Worm (Caenorhabditis elegans) whole organism, L2 larva: Measurements from ENCODE around the gene D1086.12.

Experiments
- C34F6.9 ChIP-seq: fragments of 150-350 bp; optimal IDR thresholded peaks from 2 replicates; lab custom pipeline; 2014; ENCODE audit warnings: missing biosample characterization, missing genetic modification characterization
- F13H6.1 ChIP-seq: sonication (generic microtip); optimal IDR thresholded peaks from 2 replicates; lab custom pipeline; 2016; ENCODE audit warnings: missing genetic modification characterization, missing compliant biosample characterization
- R02D3.7 ChIP-seq: fragments of 150-350 bp; optimal IDR thresholded peaks from 2 replicates; lab custom pipeline; 2014; ENCODE audit warnings: missing biosample characterization, missing genetic modification characterization
- Y55F3AM.14 ChIP-seq: fragments of 200-800 bp; sonication (Bioruptor generic); optimal IDR thresholded peaks from 2 replicates; lab custom pipeline; 2018; ENCODE audit warnings: mild to moderate bottlenecking, missing genetic modification characterization, missing compliant biosample characterization
- ZK546.5 ChIP-seq: sonication (generic microtip); optimal IDR thresholded peaks from 2 replicates; lab custom pipeline; 2017; ENCODE audit warnings: missing biosample characterization, missing genetic modification characterization
- alr-1 ChIP-seq: fragments of 150-350 bp; optimal IDR thresholded peaks from 2 replicates; lab custom pipeline; 2014; ENCODE audit warnings: missing biosample characterization, missing genetic modification characterization
- aly-2 ChIP-seq: fragments of 150-350 bp; optimal IDR thresholded peaks from 2 replicates; lab custom pipeline; 2014; ENCODE audit warnings: missing biosample characterization, missing genetic modification characterization
- ama-1 ChIP-seq: fragments of 150-350 bp; optimal IDR thresholded peaks from 2 replicates; lab custom pipeline; 2018; ENCODE audit warnings: inconsistent platforms
- blmp-1 ChIP-seq: sonication (generic microtip); optimal IDR thresholded peaks from 2 replicates; lab custom pipeline; 2017; ENCODE audit warnings: missing genetic modification characterization, mild to moderate bottlenecking, missing compliant biosample characterization, antibody characterized with exemption, moderate library complexity; ENCODE audit not compliant: insufficient read depth
- ceh-16 ChIP-seq: fragments of 150-350 bp; optimal IDR thresholded peaks from 2 replicates; lab custom pipeline; 2014; ENCODE audit warnings: missing biosample characterization, missing genetic modification characterization
- ceh-82 ChIP-seq: fragments of 150-350 bp; optimal IDR thresholded peaks from 2 replicates; lab custom pipeline; 2014; ENCODE audit warnings: missing biosample characterization, missing genetic modification characterization
- crh-2 ChIP-seq: sonication (generic microtip); optimal IDR thresholded peaks from 2 replicates; lab custom pipeline; 2017; ENCODE audit warnings: missing biosample characterization, missing genetic modification characterization
- dmd-4 ChIP-seq: sonication (generic microtip); optimal IDR thresholded peaks from 2 replicates; lab custom pipeline; 2017; ENCODE audit warnings: missing biosample characterization, missing genetic modification characterization
- egl-27 ChIP-seq: sonication (generic microtip); optimal IDR thresholded peaks from 3 replicates; lab custom pipeline; 2017; ENCODE audit warnings: missing biosample characterization, missing genetic modification reagents, missing genetic modification characterization
- elt-1 ChIP-seq: fragments of 150-350 bp; optimal IDR thresholded peaks from 2 replicates; lab custom pipeline; 2014; ENCODE audit warnings: missing biosample characterization, missing genetic modification characterization
- elt-3 ChIP-seq: sonication (generic microtip); optimal IDR thresholded peaks from 2 replicates; lab custom pipeline; 2017; ENCODE audit warnings: missing biosample characterization, missing genetic modification characterization
- fos-1 ChIP-seq: fragments of 150-350 bp; optimal IDR thresholded peaks from 2 replicates; lab custom pipeline; 2014; ENCODE audit warnings: missing biosample characterization, missing genetic modification characterization
- gmeb-1 ChIP-seq: fragments of 150-350 bp; optimal IDR thresholded peaks from 2 replicates; lab custom pipeline; 2014; ENCODE audit warnings: missing biosample characterization, missing genetic modification characterization
- lin-11 ChIP-seq: fragments of 150-350 bp; sonication (generic microtip); optimal IDR thresholded peaks from 2 replicates; lab custom pipeline; 2014; ENCODE audit warnings: missing biosample characterization, missing genetic modification characterization, inconsistent platforms, mixed read lengths
- lin-13 ChIP-seq: fragments of 150-350 bp; optimal IDR thresholded peaks from 2 replicates; lab custom pipeline; 2014; ENCODE audit warnings: missing biosample characterization, missing genetic modification reagents, missing genetic modification characterization
- lin-39 ChIP-seq: fragments of 150-350 bp; optimal IDR thresholded peaks from 2 replicates; lab custom pipeline; 2014; ENCODE audit warnings: missing biosample characterization, missing genetic modification reagents, missing genetic modification characterization
- lsy-2 ChIP-seq, 2 experiments: fragments of 150-350 bp in 1 of 2; sonication (generic microtip) in 1 of 2; optimal IDR thresholded peaks; 2 replicates each; lab custom pipeline; 2014 to 2017; ENCODE audit warnings: missing biosample characterization in 2 of 2, missing genetic modification characterization in 2 of 2
- mab-5 ChIP-seq: fragments of 150-350 bp; optimal IDR thresholded peaks from 2 replicates; lab custom pipeline; 2014; ENCODE audit warnings: missing biosample characterization, missing genetic modification characterization
- mbf-1 ChIP-seq: sonication (generic microtip); optimal IDR thresholded peaks from 2 replicates; lab custom pipeline; 2017; ENCODE audit warnings: missing biosample characterization, missing genetic modification characterization
- mdl-1 ChIP-seq, 2 experiments: fragments of 150-350 bp in 1 of 2; sonication (generic microtip) in 1 of 2; optimal IDR thresholded peaks; 2 replicates each; lab custom pipeline; 2017; ENCODE audit warnings: missing biosample characterization in 2 of 2, missing genetic modification characterization in 2 of 2
- nhr-10 ChIP-seq: sonication (generic microtip); optimal IDR thresholded peaks from 2 replicates; lab custom pipeline; 2017; ENCODE audit warnings: missing biosample characterization, missing genetic modification characterization
- nhr-11 ChIP-seq: fragments of 150-350 bp; optimal IDR thresholded peaks from 2 replicates; lab custom pipeline; 2014; ENCODE audit warnings: missing biosample characterization, missing genetic modification characterization
- nhr-12 ChIP-seq: fragments of 150-350 bp; optimal IDR thresholded peaks from 2 replicates; lab custom pipeline; 2014; ENCODE audit warnings: missing biosample characterization, missing genetic modification characterization
- nhr-129 ChIP-seq: fragments of 150-350 bp; optimal IDR thresholded peaks from 2 replicates; lab custom pipeline; 2014; ENCODE audit warnings: missing biosample characterization, missing genetic modification characterization
- nhr-21 ChIP-seq: fragments of 150-350 bp; optimal IDR thresholded peaks from 2 replicates; lab custom pipeline; 2014; ENCODE audit warnings: missing biosample characterization, missing genetic modification characterization
- nhr-23 ChIP-seq: fragments of 150-350 bp; optimal IDR thresholded peaks from 2 replicates; lab custom pipeline; 2014; ENCODE audit warnings: missing biosample characterization, missing genetic modification reagents, missing genetic modification characterization
- nhr-25 ChIP-seq: fragments of 150-350 bp; sonication (generic microtip); optimal IDR thresholded peaks from 3 replicates; lab custom pipeline; 2014; ENCODE audit warnings: missing biosample characterization, missing genetic modification characterization
- nhr-6 ChIP-seq: fragments of 150-350 bp; optimal IDR thresholded peaks from 2 replicates; lab custom pipeline; 2014; ENCODE audit warnings: missing biosample characterization, missing genetic modification characterization
- nhr-77 ChIP-seq: fragments of 150-350 bp; optimal IDR thresholded peaks from 2 replicates; lab custom pipeline; 2014; ENCODE audit warnings: missing biosample characterization, missing genetic modification characterization
- peb-1 ChIP-seq: fragments of 150-350 bp; optimal IDR thresholded peaks from 2 replicates; lab custom pipeline; 2014; ENCODE audit warnings: missing biosample characterization, missing genetic modification characterization
- sem-4 ChIP-seq: fragments of 150-350 bp; optimal IDR thresholded peaks from 2 replicates; lab custom pipeline; 2014; ENCODE audit warnings: missing biosample characterization, missing genetic modification reagents, missing genetic modification characterization
- skn-1 ChIP-seq: sonication (generic microtip); optimal IDR thresholded peaks from 2 replicates; lab custom pipeline; 2017; ENCODE audit warnings: missing biosample characterization, missing genetic modification characterization
- sma-3 ChIP-seq: sonication (generic microtip); optimal IDR thresholded peaks from 2 replicates; lab custom pipeline; 2016; ENCODE audit warnings: missing genetic modification reagents, missing genetic modification characterization, missing compliant biosample characterization
- sma-9 ChIP-seq, 2 experiments: fragments of 150-350 bp in 1 of 2; sonication (generic microtip) in 1 of 2; optimal IDR thresholded peaks; 2 replicates each; lab custom pipeline; 2014 to 2016; ENCODE audit warnings: missing genetic modification characterization in 2 of 2, mild to moderate bottlenecking in 1 of 2, missing biosample characterization in 1 of 2, missing compliant biosample characterization in 1 of 2, missing genetic modification reagents in 1 of 2, moderate library complexity in 1 of 2
- snpc-4 ChIP-seq: fragments of 150-350 bp; optimal IDR thresholded peaks from 2 replicates; lab custom pipeline; 2014; ENCODE audit warnings: missing biosample characterization, missing genetic modification characterization
- unc-39 ChIP-seq: fragments of 150-350 bp; optimal IDR thresholded peaks from 2 replicates; lab custom pipeline; 2014; ENCODE audit warnings: missing biosample characterization, missing genetic modification characterization
- unc-55 ChIP-seq: fragments of 150-350 bp; sonication (generic microtip); optimal IDR thresholded peaks from 3 replicates; lab custom pipeline; 2014; ENCODE audit warnings: missing biosample characterization, missing genetic modification reagents, missing genetic modification characterization
- unc-62 ChIP-seq: fragments of 150-350 bp; optimal IDR thresholded peaks from 2 replicates; lab custom pipeline; 2014; ENCODE audit warnings: missing biosample characterization, missing genetic modification reagents, missing genetic modification characterization
- zag-1 ChIP-seq: fragments of 150-350 bp; optimal IDR thresholded peaks from 2 replicates; lab custom pipeline; 2014; ENCODE audit warnings: missing biosample characterization, missing genetic modification characterization
- ztf-1 ChIP-seq: fragments of 200-800 bp; sonication (Bioruptor generic); conservative IDR thresholded peaks from 2 replicates; pipeline ENCODE4 v1.3.6; 2022; ENCODE audit warnings: missing genetic modification characterization, missing compliant biosample characterization
- ztf-4 ChIP-seq: fragments of 150-350 bp; optimal IDR thresholded peaks from 2 replicates; lab custom pipeline; 2014; ENCODE audit warnings: missing biosample characterization, missing genetic modification characterization

Gene D1086.12

ce11 chrV:14140733-14141132 lies 39.7 kb downstream of the D1086.12 start:
- peak; percentile 47 for TF ChIP-seq sma-9 (GFP tag; optimal IDR thresholded peaks at IDR 0.05; lab: Kevin White, UChicago)
- no peak for TF ChIP-seq sma-9 (tag; optimal IDR thresholded peaks at IDR 0.05; lab: Kevin White, UChicago)
- TF ChIP-seq lsy-2 (tag; optimal IDR thresholded peaks at IDR 0.05; lab: Kevin White, UChicago) = peak in 1 of 2 experiments; percentile 21
- TF ChIP-seq nhr-23 = no peak
- TF ChIP-seq alr-1 (tag; lab: Kevin White, UChicago) = no peak
- no peak for TF ChIP-seq nhr-10 (tag; lab: Kevin White, UChicago)
- TF ChIP-seq sem-4 = peak; percentile 58

DNA sequence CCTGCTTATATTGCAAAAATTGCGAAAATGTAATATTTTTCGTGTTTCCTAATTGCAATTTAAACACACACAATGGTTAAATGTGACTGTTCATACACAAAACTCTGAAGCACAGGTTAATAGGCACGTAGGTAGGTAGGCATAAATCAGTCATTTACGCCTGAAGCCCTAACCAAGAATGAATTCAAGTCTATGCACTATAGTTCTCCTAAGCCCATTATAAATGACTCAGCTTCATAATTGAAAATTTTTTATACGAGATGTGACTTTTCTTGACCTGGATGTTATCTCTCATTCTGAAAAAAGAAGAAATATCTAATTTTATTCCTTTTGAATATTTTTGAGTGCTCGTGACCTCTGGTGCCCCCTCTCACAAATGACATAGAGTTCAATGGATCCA lies 40.9 kb downstream of the D1086.12 start:
- TF ChIP-seq dmd-4 = no peak
- TF ChIP-seq nhr-11 (tag; lab: Kevin White, UChicago) = no peak
- no peak for TF ChIP-seq nhr-6 (tag; lab: Kevin White, UChicago)
- no peak for TF ChIP-seq elt-1 (tag; lab: Kevin White, UChicago)
- TF ChIP-seq lin-11 (tag; lab: Kevin White, UChicago) = no peak
- TF ChIP-seq nhr-77 (tag; lab: Kevin White, UChicago) = no peak
- TF ChIP-seq peb-1 (tag; lab: Kevin White, UChicago) = no peak
- no peak for TF ChIP-seq lsy-2 (tag; optimal IDR thresholded peaks at IDR 0.05; lab: Kevin White, UChicago)
- no peak for TF ChIP-seq Y55F3AM.14 (GFP tag; lab: Kevin White, UChicago)
- no peak for TF ChIP-seq lin-13 (GFP tag; lab: Kevin White, UChicago)
- TF ChIP-seq elt-3 = no peak
- no peak for TF ChIP-seq nhr-10 (tag; lab: Kevin White, UChicago)
- TF ChIP-seq ama-1 (lab: Kevin White, UChicago) = no peak
- TF ChIP-seq crh-2 (tag; lab: Kevin White, UChicago) = no peak
- no peak for TF ChIP-seq nhr-129 (tag; lab: Kevin White, UChicago)
- TF ChIP-seq nhr-12 (tag; lab: Kevin White, UChicago) = no peak
- no peak for TF ChIP-seq snpc-4 (tag; lab: Kevin White, UChicago)
- no peak for TF ChIP-seq unc-39 (tag; lab: Kevin White, UChicago)
- TF ChIP-seq nhr-21 (tag; lab: Kevin White, UChicago) = no peak
- no peak for TF ChIP-seq lin-39 (tag; lab: Kevin White, UChicago)
- TF ChIP-seq, all 48 proteins: peak for 0

DNA sequence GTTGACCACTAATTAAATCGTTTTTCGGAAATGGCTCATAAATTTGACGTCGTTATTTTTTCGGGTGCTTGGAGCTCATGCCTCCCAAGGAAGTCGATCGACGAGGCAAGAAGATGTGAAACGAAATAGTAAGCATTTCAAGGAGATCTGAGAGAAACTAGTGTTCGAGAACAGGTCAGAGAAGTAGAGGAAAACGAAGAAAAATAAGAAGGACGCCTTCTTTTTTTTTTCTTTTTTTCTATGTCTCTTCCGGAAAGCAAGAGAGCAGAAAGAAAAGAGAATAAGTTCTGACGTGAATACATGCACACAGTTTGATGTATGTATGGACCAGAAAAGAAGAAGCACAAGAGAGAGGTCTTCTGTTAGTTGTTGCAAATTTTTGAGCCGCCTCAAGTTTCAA lies 42.6 kb downstream of the D1086.12 start:
- TF ChIP-seq elt-3 (no peak), sma-3 (no peak), nhr-12 (tag; lab: Kevin White, UChicago) (no peak), ceh-82 (tag; lab: Kevin White, UChicago) (no peak), peb-1 (tag; lab: Kevin White, UChicago) (no peak), nhr-6 (tag; lab: Kevin White, UChicago) (no peak), nhr-10 (tag; lab: Kevin White, UChicago) (no peak), F13H6.1 (tag; lab: Kevin White, UChicago) (peak; percentile 40), C34F6.9 (tag; lab: Kevin White, UChicago) (peak; percentile 82), nhr-129 (tag; lab: Kevin White, UChicago) (peak; percentile 39), nhr-21 (tag; lab: Kevin White, UChicago) (no peak), alr-1 (tag; lab: Kevin White, UChicago) (no peak), nhr-23 (no peak), ztf-4 (tag; lab: Kevin White, UChicago) (no peak), mbf-1 (tag; lab: Kevin White, UChicago) (no peak), gmeb-1 (no peak), lsy-2 (tag; optimal IDR thresholded peaks at IDR 0.05; lab: Kevin White, UChicago) (peak; percentile 8 to 67), egl-27 (no peak), snpc-4 (tag; lab: Kevin White, UChicago) (no peak), aly-2 (tag; lab: Kevin White, UChicago) (no peak), nhr-25 (tag; lab: Kevin White, UChicago) (no peak), dmd-4 (no peak), unc-62 (GFP tag; lab: Kevin White, UChicago) (no peak), skn-1 (tag; lab: Kevin White, UChicago) (no peak), Y55F3AM.14 (GFP tag; lab: Kevin White, UChicago) (peak; percentile 30), mab-5 (tag; lab: Kevin White, UChicago) (peak; percentile 66), ceh-16 (tag; lab: Kevin White, UChicago) (no peak), zag-1 (no peak), R02D3.7 (tag; lab: Kevin White, UChicago) (no peak), fos-1 (tag; lab: Kevin White, UChicago) (no peak), ztf-1 (GFP tag; lab: Robert Waterston, UW) (no peak), lin-11 (tag; lab: Kevin White, UChicago) (no peak), unc-39 (tag; lab: Kevin White, UChicago) (no peak), crh-2 (tag; lab: Kevin White, UChicago) (no peak), unc-55 (peak; percentile 81), sma-9 (GFP tag; optimal IDR thresholded peaks at IDR 0.05; lab: Kevin White, UChicago) (peak; percentile 72), sma-9 (tag; optimal IDR thresholded peaks at IDR 0.05; lab: Kevin White, UChicago) (no peak), elt-1 (tag; lab: Kevin White, UChicago) (no peak), mdl-1 (tag; optimal IDR thresholded peaks at IDR 0.05; lab: Kevin White, UChicago) (peak in 1 of 2 experiments; percentile 9), sem-4 (no peak), blmp-1 (tag; lab: Kevin White, UChicago) (no peak), nhr-11 (tag; lab: Kevin White, UChicago) (no peak), lin-39 (tag; lab: Kevin White, UChicago) (no peak), nhr-77 (tag; lab: Kevin White, UChicago) (no peak), lin-13 (GFP tag; lab: Kevin White, UChicago) (no peak), ZK546.5 (tag; lab: Kevin White, UChicago) (no peak)
